Fruit fly (Drosophila melanogaster) whole organism, adult: Measurements from ENCODE around the gene Ugt305A1.

ENCODE experiments used
- CG12768 ChIP-seq: fragments of 200-800 bp; sonication (Bioruptor generic); optimal IDR thresholded peaks from 2 replicates; lab custom pipeline; 2017; ENCODE audit warnings: missing biosample characterization, missing genetic modification characterization, mild to moderate bottlenecking, moderate library complexity, missing genetic modification reagents
- CG14711 ChIP-seq: fragments of 200-800 bp; sonication (Bioruptor generic); optimal IDR thresholded peaks from 2 replicates; lab custom pipeline; 2018; ENCODE audit warnings: missing biosample characterization, mild to moderate bottlenecking, missing genetic modification characterization, moderate library complexity
- CG5204 ChIP-seq: fragments of 200-800 bp; sonication (Bioruptor generic); optimal IDR thresholded peaks from 2 replicates; lab custom pipeline; 2016; ENCODE audit warnings: missing biosample characterization, missing genetic modification characterization
- CG7101 ChIP-seq: fragments of 200-800 bp; sonication (Bioruptor generic); optimal IDR thresholded peaks from 2 replicates; lab custom pipeline; 2018; ENCODE audit warnings: missing biosample characterization, mild to moderate bottlenecking, missing genetic modification characterization, moderate library complexity
- Clk ChIP-seq: fragments of 200-800 bp; sonication (Bioruptor generic); optimal IDR thresholded peaks from 2 replicates; lab custom pipeline; 2017; ENCODE audit warnings: missing biosample characterization, missing genetic modification characterization
- Hr96 ChIP-seq: fragments of 200-800 bp; sonication (Bioruptor generic); optimal IDR thresholded peaks from 2 replicates; lab custom pipeline; 2016; ENCODE audit warnings: missing biosample characterization, missing genetic modification characterization
- Mnt ChIP-seq: fragments of 200-800 bp; sonication (Bioruptor generic); optimal IDR thresholded peaks from 2 replicates; lab custom pipeline; 2016; ENCODE audit warnings: missing biosample characterization, mild to moderate bottlenecking, missing genetic modification characterization
- bab1 ChIP-seq: fragments of 200-800 bp; sonication (Bioruptor generic); optimal IDR thresholded peaks from 3 replicates; lab custom pipeline; 2019; ENCODE audit warnings: missing biosample characterization, mild to moderate bottlenecking, missing genetic modification characterization, moderate library complexity
- cnc ChIP-seq, 2 experiments: fragments of >200 bp; optimal IDR thresholded peaks; 2 replicates each; lab custom pipeline; 2017
- kay ChIP-seq: fragments of 200-800 bp; sonication (Bioruptor generic); peaks from one replicate; lab custom pipeline; 2016; ENCODE audit warnings: missing biosample characterization, missing genetic modification characterization, borderline replicate concordance
- toe ChIP-seq: fragments of 200-800 bp; sonication (Bioruptor generic); optimal IDR thresholded peaks from 2 replicates; lab custom pipeline; 2016; ENCODE audit warnings: missing biosample characterization, missing genetic modification characterization

DNA sequence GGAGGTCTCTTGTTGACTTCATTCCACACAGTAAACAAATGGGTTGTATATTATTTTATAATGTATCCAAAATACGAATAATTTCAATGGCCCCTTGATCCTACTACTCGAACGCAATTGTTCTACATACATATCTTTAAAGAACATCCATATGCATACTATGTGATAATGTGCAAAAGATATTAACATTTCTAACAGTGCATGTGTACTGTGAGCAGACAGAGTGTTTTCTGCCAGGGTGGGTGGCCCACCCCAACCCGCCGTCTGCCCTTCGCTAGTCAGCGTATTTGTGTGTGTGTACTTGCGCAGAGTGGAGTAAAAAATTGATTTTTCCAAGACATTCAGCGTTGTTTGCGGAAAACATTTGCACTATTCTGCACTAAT, 11.4 kb downstream of the Ugt305A1 start:
- peak; percentile 52 for TF ChIP-seq CG7101 (tag; lab: Kevin White, UChicago)
- TF ChIP-seq bab1 = no peak
- TF ChIP-seq Hr96 (GFP tag; lab: Kevin White, UChicago) = no peak
- no peak for TF ChIP-seq cnc (optimal IDR thresholded peaks at IDR 0.05; lab: Kevin White, UChicago)
- no peak for TF ChIP-seq Mnt (GFP tag; lab: Kevin White, UChicago)
- peak; percentile 82 for TF ChIP-seq CG5204
- peak; percentile 72 for TF ChIP-seq CG14711
- peak; percentile 72 for TF ChIP-seq toe (GFP tag; lab: Kevin White, UChicago)
- TF ChIP-seq Clk (GFP tag; lab: Kevin White, UChicago) = peak; percentile 41
- TF ChIP-seq kay = no peak
- peak; percentile 43 for TF ChIP-seq CG12768 (GFP tag; lab: Kevin White, UChicago)
